Worm (Caenorhabditis elegans) whole organism, L1 larva: ENCODE results near the gene Y47D7A.15.

Source experiments
- ama-1 ChIP-seq: fragments of 150-350 bp; optimal IDR thresholded peaks from 2 replicates; lab custom pipeline; 2014
- dpl-1 ChIP-seq, 3 experiments: fragments of 150-350 bp in 2 of 3; sonication (generic microtip) in 1 of 3; optimal IDR thresholded peaks; 2 replicates each; lab custom pipeline; 2014 to 2017; ENCODE audit warnings: missing biosample characterization in 3 of 3, missing genetic modification characterization in 3 of 3, missing genetic modification reagents in 3 of 3
- fkh-10 ChIP-seq: sonication (generic microtip); optimal IDR thresholded peaks from 2 replicates; lab custom pipeline; 2017; ENCODE audit warnings: missing biosample characterization, missing genetic modification reagents, missing genetic modification characterization
- lin-39 ChIP-seq: fragments of 150-350 bp; optimal IDR thresholded peaks from 2 replicates; lab custom pipeline; 2014; ENCODE audit warnings: missing biosample characterization, missing genetic modification reagents, missing genetic modification characterization
- lir-3 ChIP-seq: sonication (generic microtip); optimal IDR thresholded peaks from 2 replicates; lab custom pipeline; 2016; ENCODE audit warnings: mild to moderate bottlenecking, missing genetic modification characterization, moderate library complexity, missing compliant biosample characterization; ENCODE audit not compliant: poor library complexity
- mdl-1 ChIP-seq, 2 experiments: fragments of 150-350 bp; optimal IDR thresholded peaks; 2 replicates each; lab custom pipeline; 2014 to 2017; ENCODE audit warnings: missing biosample characterization in 2 of 2, missing genetic modification characterization in 2 of 2, inconsistent platforms in 1 of 2
- nhr-76 ChIP-seq: sonication (generic microtip); optimal IDR thresholded peaks from 2 replicates; lab custom pipeline; 2017; ENCODE audit warnings: missing biosample characterization, missing genetic modification characterization
- pag-3 ChIP-seq: sonication (generic microtip); optimal IDR thresholded peaks from 2 replicates; lab custom pipeline; 2017; ENCODE audit warnings: missing genetic modification characterization, mild to moderate bottlenecking, missing compliant biosample characterization, antibody characterized with exemption, borderline replicate concordance; ENCODE audit not compliant: insufficient read depth
- snpc-4 ChIP-seq: fragments of 150-350 bp; optimal IDR thresholded peaks from 2 replicates; lab custom pipeline; 2014; ENCODE audit warnings: missing biosample characterization, missing genetic modification characterization
- unc-130 ChIP-seq: fragments of 150-350 bp; optimal IDR thresholded peaks from 2 replicates; lab custom pipeline; 2017; ENCODE audit warnings: missing biosample characterization, missing genetic modification characterization, inconsistent platforms
- unc-62 ChIP-seq: fragments of 150-350 bp; optimal IDR thresholded peaks from 2 replicates; lab custom pipeline; 2014; ENCODE audit warnings: missing biosample characterization, missing genetic modification reagents, missing genetic modification characterization

DNA sequence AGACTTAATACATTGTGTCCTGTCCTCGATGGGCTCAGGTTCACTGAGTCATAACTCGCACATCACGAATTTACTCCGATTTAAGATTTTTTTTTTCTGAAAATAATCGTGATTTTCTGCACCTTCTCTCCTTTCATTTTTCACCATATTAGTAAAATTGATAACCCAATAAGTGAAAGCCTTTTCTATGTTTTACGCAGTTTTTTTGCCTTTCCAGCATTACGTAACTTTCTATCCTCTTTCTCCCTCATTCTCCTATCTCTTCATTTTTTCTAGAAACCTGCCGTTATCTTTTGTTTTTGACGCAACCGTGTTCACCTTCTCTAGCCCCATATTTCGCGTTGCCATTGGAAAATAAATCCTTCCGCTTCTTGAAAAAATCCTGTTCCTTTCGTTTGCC is 4.2 kb upstream of the Y47D7A.15 start:
- TF ChIP-seq snpc-4 (tag; lab: Kevin White, UChicago) (no peak), dpl-1 (GFP tag; optimal IDR thresholded peaks at IDR 0.05; lab: Kevin White, UChicago) (no peak), pag-3 (no peak), lir-3 (tag; lab: Kevin White, UChicago) (no peak), lin-39 (tag; lab: Kevin White, UChicago) (no peak), ama-1 (no peak), mdl-1 (tag; optimal IDR thresholded peaks at IDR 0.05; lab: Kevin White, UChicago) (no peak), unc-62 (GFP tag; lab: Kevin White, UChicago) (no peak), nhr-76 (no peak), fkh-10 (GFP tag; lab: Kevin White, UChicago) (no peak), unc-130 (tag; lab: Kevin White, UChicago) (no peak)
